Worm (Caenorhabditis elegans) whole organism, L4 larva: ENCODE measurements around the gene Y54H5A.2.

Experiments
- dpl-1 ChIP-seq: fragments of 150-350 bp; optimal IDR thresholded peaks from 2 replicates; lab custom pipeline; 2014; ENCODE audit warnings: missing biosample characterization, missing genetic modification reagents, missing genetic modification characterization
- lim-7 ChIP-seq: fragments of 200-800 bp; sonication (Bioruptor generic); IDR thresholded peaks from 2 replicates; pipeline ENCODE4 v1.3.6; 2022; ENCODE audit warnings: missing genetic modification characterization, missing compliant biosample characterization
- lin-29 ChIP-seq: fragments of 200-800 bp; sonication (Bioruptor generic); IDR thresholded peaks from 2 replicates; pipeline ENCODE4 v1.3.6; 2022; ENCODE audit warnings: missing genetic modification reagents, missing genetic modification characterization, missing compliant biosample characterization
- nhr-28 ChIP-seq: fragments of 150-350 bp; optimal IDR thresholded peaks from 2 replicates; lab custom pipeline; 2014; ENCODE audit warnings: missing biosample characterization, missing genetic modification characterization
- nhr-6 ChIP-seq: fragments of 150-350 bp; optimal IDR thresholded peaks from 2 replicates; lab custom pipeline; 2014; ENCODE audit warnings: missing biosample characterization, missing genetic modification characterization
- php-3 ChIP-seq: fragments of 200-800 bp; sonication (Bioruptor generic); IDR thresholded peaks from 2 replicates; pipeline ENCODE4 v1.3.6; 2022; ENCODE audit warnings: missing genetic modification reagents, missing genetic modification characterization, missing compliant biosample characterization
- tra-1 ChIP-seq: fragments of 200-800 bp; sonication (Bioruptor generic); IDR thresholded peaks from 2 replicates; pipeline ENCODE4 v1.3.6; 2022; ENCODE audit warnings: missing genetic modification reagents, missing genetic modification characterization, missing compliant biosample characterization

- TF ChIP-seq lin-29 (GFP tag; lab: Robert Waterston, UW) (no peak), lim-7 (no peak), tra-1 (GFP tag; lab: Robert Waterston, UW) (no peak), nhr-28 (tag; lab: Kevin White, UChicago) (no peak), php-3 (GFP tag; lab: Robert Waterston, UW) (no peak), nhr-6 (tag; lab: Kevin White, UChicago) (no peak), dpl-1 (no peak)
These were observed 42.4 kb downstream of the Y54H5A.2 start, which contains the start of gene dpy-17 for ce11 chrIII:5106893-5107471.
